Fruit fly (Drosophila melanogaster): ENCODE measurements around the gene ScsbetaG.
A peak's percentile ranks its signal among the peaks of the same experiment; 100 is the strongest.

DNA sequence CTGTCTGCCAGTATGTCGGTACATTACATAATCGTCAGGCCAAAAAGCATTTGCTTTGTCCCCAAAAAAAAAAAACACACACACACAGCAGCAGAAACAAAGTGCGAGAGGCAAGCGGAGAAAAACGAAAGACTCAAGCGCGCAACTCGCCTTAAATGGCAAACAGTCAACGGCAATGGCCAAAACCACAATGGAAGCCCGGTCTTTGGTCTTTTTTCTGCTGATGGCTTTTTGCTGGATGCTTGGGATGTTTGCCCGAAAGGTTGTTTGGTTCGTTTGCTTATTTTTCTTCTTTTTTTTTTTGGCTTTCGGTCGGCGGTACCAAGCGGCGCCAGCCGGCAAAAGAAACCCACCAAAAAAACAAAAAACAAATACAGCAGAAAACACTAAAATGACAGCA is 7.6 kb upstream of the ScsbetaG start:
- TF ChIP-seq psq (GFP tag; optimal IDR thresholded peaks at IDR 0.05) (peak; percentile 43), Rel (GFP tag; optimal IDR thresholded peaks at IDR 0.05) (no peak), Rel (tag; optimal IDR thresholded peaks at IDR 0.05) (no peak), Hr78 (GFP tag; optimal IDR thresholded peaks at IDR 0.05) (no peak), tai (GFP tag; optimal IDR thresholded peaks at IDR 0.05) (no peak), N (GFP tag; optimal IDR thresholded peaks at IDR 0.05) (no peak), OdsH (GFP tag; optimal IDR thresholded peaks at IDR 0.05) (no peak), ey (GFP tag; optimal IDR thresholded peaks at IDR 0.05) (no peak), usp (GFP tag; optimal IDR thresholded peaks at IDR 0.05) (no peak), woc (GFP tag; optimal IDR thresholded peaks at IDR 0.05) (no peak), CG32264 (GFP tag; optimal IDR thresholded peaks at IDR 0.05) (no peak), Mio (GFP tag; optimal IDR thresholded peaks at IDR 0.05) (no peak), Myc (optimal IDR thresholded peaks at IDR 0.05) (no peak), HLH106 (tag; optimal IDR thresholded peaks at IDR 0.05) (no peak), lola (GFP tag; optimal IDR thresholded peaks at IDR 0.05) (no peak)

Measured in whole organism, wandering third instar larva.